Worm (Caenorhabditis elegans) whole organism, early embryonic: ENCODE measurements around the gene ddo-2.

Experiments
- B0310.2 ChIP-seq: sonication (generic microtip); optimal IDR thresholded peaks from 2 replicates; lab custom pipeline; 2016; ENCODE audit warnings: mild to moderate bottlenecking, missing genetic modification characterization, missing compliant biosample characterization
- F13C5.2 ChIP-seq: sonication (generic microtip); optimal IDR thresholded peaks from 2 replicates; lab custom pipeline; 2017; ENCODE audit warnings: mild to moderate bottlenecking, missing genetic modification characterization, inconsistent platforms, missing compliant biosample characterization
- aly-1 ChIP-seq: sonication (generic microtip); optimal IDR thresholded peaks from 2 replicates; lab custom pipeline; 2016; ENCODE audit warnings: missing genetic modification characterization, missing compliant biosample characterization
- ama-1 ChIP-seq: fragments of 150-350 bp; optimal IDR thresholded peaks from 2 replicates; lab custom pipeline; 2014
- ceh-13 ChIP-seq: fragments of 200-800 bp; sonication (Bioruptor generic); optimal IDR thresholded peaks from 2 replicates; lab custom pipeline; 2018; ENCODE audit warnings: mild to moderate bottlenecking, missing genetic modification characterization, missing compliant biosample characterization
- ceh-36 ChIP-seq: sonication (generic microtip); optimal IDR thresholded peaks from 2 replicates; lab custom pipeline; 2016; ENCODE audit warnings: missing genetic modification characterization, inconsistent platforms, missing compliant biosample characterization
- ets-7 ChIP-seq: sonication (generic microtip); optimal IDR thresholded peaks from 2 replicates; lab custom pipeline; 2016; ENCODE audit warnings: missing genotype, missing genetic modification characterization, missing compliant biosample characterization
- flt-1 ChIP-seq: fragments of 200-800 bp; sonication (Bioruptor generic); IDR thresholded peaks from 2 replicates; pipeline ENCODE4 v1.3.6; 2022; ENCODE audit warnings: missing genetic modification characterization, missing compliant biosample characterization
- hmbx-1 ChIP-seq: sonication (generic microtip); optimal IDR thresholded peaks from 2 replicates; lab custom pipeline; 2016; ENCODE audit warnings: mild to moderate bottlenecking, missing genetic modification characterization, missing compliant biosample characterization
- hmg-4 ChIP-seq: fragments of 200-800 bp; sonication (Bioruptor generic); optimal IDR thresholded peaks from 2 replicates; lab custom pipeline; 2018; ENCODE audit warnings: mild to moderate bottlenecking, missing genetic modification characterization, missing compliant biosample characterization
- hnd-1 ChIP-seq: sonication (generic microtip); optimal IDR thresholded peaks from 2 replicates; lab custom pipeline; 2016; ENCODE audit warnings: missing genetic modification characterization, missing compliant biosample characterization
- pes-1 ChIP-seq: fragments of 200-800 bp; sonication (Bioruptor generic); IDR thresholded peaks from 2 replicates; pipeline ENCODE4 v1.3.6; 2022; ENCODE audit warnings: missing genetic modification reagents, missing genetic modification characterization, missing compliant biosample characterization
- scrt-1 ChIP-seq: fragments of 200-800 bp; sonication (Bioruptor generic); IDR thresholded peaks from 2 replicates; pipeline ENCODE4 v1.3.6; 2022; ENCODE audit warnings: missing genetic modification characterization, missing compliant biosample characterization
- sea-1 ChIP-seq: fragments of 200-800 bp; sonication (Bioruptor generic); conservative IDR thresholded peaks from 2 replicates; pipeline ENCODE4 v1.3.6; 2022; ENCODE audit warnings: missing genetic modification characterization, missing compliant biosample characterization
- tbx-11 ChIP-seq: fragments of 200-800 bp; sonication (Bioruptor generic); IDR thresholded peaks from 2 replicates; pipeline ENCODE4 v1.3.6; 2022; ENCODE audit warnings: missing genetic modification characterization, missing compliant biosample characterization
- tbx-37 ChIP-seq: fragments of 200-800 bp; sonication (Bioruptor generic); conservative IDR thresholded peaks from 2 replicates; pipeline ENCODE4 v1.3.6; 2022; ENCODE audit warnings: missing genetic modification reagents, missing genetic modification characterization, missing compliant biosample characterization
- tra-4 ChIP-seq: sonication (generic microtip); optimal IDR thresholded peaks from 2 replicates; lab custom pipeline; 2017; ENCODE audit warnings: missing genetic modification characterization, missing compliant biosample characterization

ddo-2 gene

DNA sequence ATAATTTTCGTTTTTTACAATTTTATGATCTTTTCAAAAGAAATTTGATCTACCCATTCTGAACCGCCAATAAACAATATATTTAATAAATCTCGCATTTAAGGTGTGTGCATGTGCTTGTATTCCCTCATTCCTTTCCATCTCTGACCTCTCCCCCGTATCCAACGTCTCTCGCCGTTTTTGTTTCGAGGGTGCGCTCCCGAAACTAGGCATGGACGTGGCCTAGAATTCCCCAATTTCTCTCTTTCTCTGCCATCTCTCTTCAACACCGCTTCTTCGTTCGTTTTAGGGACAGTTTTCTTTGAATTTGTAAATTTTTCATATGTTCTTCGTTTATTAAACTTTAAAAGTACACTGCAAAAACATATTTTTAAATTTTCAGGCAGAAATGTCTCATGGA lies 30.0 kb upstream of the ddo-2 start, which contains the start of gene F25E5.1:
F25E5.1 (plus strand) TSS at position 376 of the 400 bp plus-strand sequence.
- TF ChIP-seq hmg-4 (GFP tag; lab: Kevin White, UChicago) = no peak
- TF ChIP-seq tra-4 = no peak
- no peak for TF ChIP-seq sea-1 (GFP tag; lab: Robert Waterston, UW)
- TF ChIP-seq B0310.2 (tag; lab: Kevin White, UChicago) = no peak
- peak; percentile 3 for TF ChIP-seq aly-1 (tag; lab: Kevin White, UChicago)
- TF ChIP-seq F13C5.2 (tag; lab: Kevin White, UChicago) = peak; percentile 47
- TF ChIP-seq pes-1 (GFP tag; lab: Robert Waterston, UW) = no peak
- TF ChIP-seq ama-1 (lab: Kevin White, UChicago) = no peak
- no peak for TF ChIP-seq hmbx-1 (tag; lab: Kevin White, UChicago)
- TF ChIP-seq hnd-1 = no peak
- no peak for TF ChIP-seq flt-1 (GFP tag; lab: Robert Waterston, UW)
- TF ChIP-seq tbx-37 (GFP tag; lab: Robert Waterston, UW) = peak; percentile 62; the same call in 1 of the 2 replicates
- no peak for TF ChIP-seq scrt-1

- TF ChIP-seq flt-1 (GFP tag; lab: Robert Waterston, UW) (no peak), ets-7 (tag; lab: Kevin White, UChicago) (no peak), hmg-4 (GFP tag; lab: Kevin White, UChicago) (no peak), scrt-1 (no peak), hmbx-1 (tag; lab: Kevin White, UChicago) (no peak), aly-1 (tag; lab: Kevin White, UChicago) (no peak), B0310.2 (tag; lab: Kevin White, UChicago) (no peak), ceh-13 (no peak), F13C5.2 (tag; lab: Kevin White, UChicago) (no peak), tra-4 (no peak)
Measured at ce11 chrV:7464696-7465095, 29.2 kb upstream of the ddo-2 start, which contains the start of gene srh-89. Gene srh-89 (minus strand): TSS chrV:7464796.

ce11 chrV:7460898-7461297 lies 25.4 kb upstream of the ddo-2 start, which contains the start of gene srh-92:
Gene srh-92 (minus strand): TSS chrV:7460998.
- no peak for TF ChIP-seq hmbx-1 (tag; lab: Kevin White, UChicago)
- TF ChIP-seq pes-1 (GFP tag; lab: Robert Waterston, UW) = no peak
- TF ChIP-seq tra-4 = no peak
- TF ChIP-seq ama-1 (lab: Kevin White, UChicago) = no peak
- TF ChIP-seq ceh-36 (tag; lab: Kevin White, UChicago) = no peak
- no peak for TF ChIP-seq ets-7 (tag; lab: Kevin White, UChicago)
- TF ChIP-seq flt-1 (GFP tag; lab: Robert Waterston, UW) = no peak
- TF ChIP-seq tbx-37 (GFP tag; lab: Robert Waterston, UW) = no peak
- no peak for TF ChIP-seq hmg-4 (GFP tag; lab: Kevin White, UChicago)
- TF ChIP-seq aly-1 (tag; lab: Kevin White, UChicago) = no peak
- TF ChIP-seq hnd-1 = no peak
- TF ChIP-seq ceh-13 = no peak
- no peak for TF ChIP-seq scrt-1
- no peak for TF ChIP-seq sea-1 (GFP tag; lab: Robert Waterston, UW)

DNA sequence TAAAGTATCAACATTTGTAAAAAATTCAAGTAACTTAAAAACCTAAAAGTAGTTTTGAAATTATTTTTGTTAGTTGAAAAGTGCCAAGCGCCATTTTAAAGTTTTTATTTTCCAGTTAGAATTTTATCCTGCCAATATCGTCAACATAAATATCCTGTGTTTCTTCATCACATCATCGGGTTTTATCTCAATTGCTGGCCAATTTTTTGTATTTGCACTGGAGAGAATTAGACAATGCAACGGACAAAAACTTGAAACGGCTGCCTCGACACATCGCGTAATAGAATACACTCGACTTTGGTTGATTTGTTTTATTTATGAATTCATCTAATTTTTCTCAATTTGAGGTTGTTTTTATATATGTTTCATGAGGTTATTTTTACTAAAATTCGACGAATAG lies 19.5 kb upstream of the ddo-2 start, which contains the start of gene F25E5.2:
F25E5.2 (plus strand) TSS at position 301 of the 400 bp plus-strand sequence.
- TF ChIP-seq tbx-37 (GFP tag; lab: Robert Waterston, UW) (no peak), hmbx-1 (tag; lab: Kevin White, UChicago) (no peak), ama-1 (lab: Kevin White, UChicago) (no peak), aly-1 (tag; lab: Kevin White, UChicago) (no peak), scrt-1 (no peak), hmg-4 (GFP tag; lab: Kevin White, UChicago) (no peak), F13C5.2 (tag; lab: Kevin White, UChicago) (no peak), sea-1 (GFP tag; lab: Robert Waterston, UW) (no peak), tbx-11 (GFP tag; lab: Robert Waterston, UW) (no peak)

DNA sequence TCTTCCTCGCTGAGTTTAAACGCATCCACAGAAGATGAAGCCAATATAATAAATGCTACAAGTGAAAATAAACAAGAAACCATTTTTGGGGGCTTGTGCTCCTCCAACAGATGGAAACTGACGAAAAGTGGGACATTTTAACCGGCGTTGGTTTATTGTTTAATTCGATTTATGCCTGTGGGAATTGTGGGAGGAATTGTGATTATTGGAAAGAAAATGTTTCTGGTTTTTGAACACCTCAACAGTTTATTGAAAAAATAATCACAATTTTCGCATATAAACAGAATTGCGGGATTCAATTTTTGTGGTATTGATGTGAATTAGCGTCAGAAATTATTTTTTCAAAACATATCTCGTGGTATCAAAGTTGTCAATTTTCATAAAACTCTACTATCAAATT lies 18.7 kb upstream of the ddo-2 start, which contains the start of gene try-8:
try-8 (minus strand) TSS at position 101 of the 400 bp plus-strand sequence.
- no peak for TF ChIP-seq F13C5.2 (tag; lab: Kevin White, UChicago)
- TF ChIP-seq hmbx-1 (tag; lab: Kevin White, UChicago) = no peak
- no peak for TF ChIP-seq sea-1 (GFP tag; lab: Robert Waterston, UW)
- no peak for TF ChIP-seq hnd-1
- TF ChIP-seq ets-7 (tag; lab: Kevin White, UChicago) = no peak
- TF ChIP-seq hmg-4 (GFP tag; lab: Kevin White, UChicago) = no peak
- TF ChIP-seq tbx-11 (GFP tag; lab: Robert Waterston, UW) = no peak
- TF ChIP-seq ceh-13 = no peak
- no peak for TF ChIP-seq ama-1 (lab: Kevin White, UChicago)
- no peak for TF ChIP-seq aly-1 (tag; lab: Kevin White, UChicago)
- TF ChIP-seq pes-1 (GFP tag; lab: Robert Waterston, UW) = no peak
- TF ChIP-seq flt-1 (GFP tag; lab: Robert Waterston, UW) = no peak
- TF ChIP-seq ceh-36 (tag; lab: Kevin White, UChicago) = no peak
- TF ChIP-seq scrt-1 = no peak
- no peak for TF ChIP-seq tra-4
- no peak for TF ChIP-seq tbx-37 (GFP tag; lab: Robert Waterston, UW)
- no peak for TF ChIP-seq B0310.2 (tag; lab: Kevin White, UChicago)

ce11 chrV:7451421-7451820 lies 15.9 kb upstream of the ddo-2 start, which contains the start of gene try-11:
Gene try-11 (plus strand): TSS chrV:7451721.
- TF ChIP-seq flt-1 (GFP tag; lab: Robert Waterston, UW) = no peak
- no peak for TF ChIP-seq ceh-13

DNA sequence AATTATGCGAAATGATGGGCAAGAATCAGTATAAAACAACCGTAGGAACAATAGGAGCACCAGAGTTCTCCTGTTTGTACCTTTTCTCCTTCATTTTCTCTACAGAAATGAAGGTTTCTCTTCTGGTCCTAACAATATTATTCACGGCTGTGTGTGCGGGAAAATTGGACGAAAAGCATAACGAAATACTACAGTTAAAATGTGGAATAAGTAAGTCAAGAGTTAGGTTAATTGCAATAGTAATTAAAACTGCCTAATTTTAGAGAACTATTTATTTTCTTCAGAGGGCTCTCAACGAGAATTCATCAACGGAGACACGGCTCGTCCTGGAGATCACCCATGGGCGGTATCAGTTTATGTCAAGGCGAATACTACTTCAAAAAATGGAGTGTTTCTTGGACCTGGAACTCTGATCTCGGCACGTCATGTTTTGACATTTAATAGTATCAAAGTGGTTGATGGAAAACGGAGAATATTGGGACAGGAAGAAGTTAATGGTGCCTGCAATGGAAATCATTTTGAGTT lies 13.9 kb upstream of the ddo-2 start, which contains the start of gene try-12:
try-12 (plus strand) TSS at position 51 of the 525 bp plus-strand sequence.
- TF ChIP-seq F13C5.2 (tag; lab: Kevin White, UChicago) (no peak), tbx-37 (GFP tag; lab: Robert Waterston, UW) (no peak), ceh-36 (tag; lab: Kevin White, UChicago) (no peak), ama-1 (lab: Kevin White, UChicago) (no peak), ets-7 (tag; lab: Kevin White, UChicago) (no peak), ceh-13 (no peak), pes-1 (GFP tag; lab: Robert Waterston, UW) (no peak), tra-4 (no peak), hnd-1 (no peak), scrt-1 (no peak), flt-1 (GFP tag; lab: Robert Waterston, UW) (no peak), sea-1 (GFP tag; lab: Robert Waterston, UW) (no peak), aly-1 (tag; lab: Kevin White, UChicago) (no peak)
